Fruit fly (Drosophila melanogaster): ENCODE measurements around the gene Fas3.

DNA sequence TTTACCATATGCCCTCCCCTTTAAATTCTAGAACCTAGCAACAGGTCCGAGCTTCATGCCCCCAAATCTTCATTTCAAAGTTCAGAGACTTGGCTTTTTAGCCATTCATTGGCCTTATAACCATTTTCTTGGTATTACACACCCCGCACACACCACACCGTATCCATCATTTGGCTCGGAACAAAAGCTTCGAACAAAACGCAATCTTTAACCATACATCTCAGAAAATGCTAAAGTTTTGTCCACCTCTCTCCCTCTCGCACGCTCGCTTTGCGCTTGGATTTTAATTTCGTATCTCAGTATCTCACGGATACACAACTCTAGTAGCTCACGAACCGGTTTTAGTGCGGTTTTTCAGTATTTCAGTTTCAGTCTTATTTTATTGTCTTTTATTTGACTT lies 7.1 kb downstream of the Fas3 start:
- TF ChIP-seq psq (optimal IDR thresholded peaks at IDR 0.05), result no peak
- TF ChIP-seq EcR (GFP tag; optimal IDR thresholded peaks at IDR 0.05), result no peak
- TF ChIP-seq Dll (optimal IDR thresholded peaks at IDR 0.05), result no peak
- TF ChIP-seq pan (optimal IDR thresholded peaks at IDR 0.05), result no peak
- TF ChIP-seq CG8478 (optimal IDR thresholded peaks at IDR 0.05), result no peak
- no peak for TF ChIP-seq usp (GFP tag; optimal IDR thresholded peaks at IDR 0.05)

All from whole organism.